Fruit fly (Drosophila melanogaster): ENCODE results near the gene CG7730.

The CG7730 gene

dm6 chr3L:17049912-17050345 is 22.6 kb downstream of the CG7730 start (continued):
- no peak for TF ChIP-seq Dip3 (GFP tag; optimal IDR thresholded peaks at IDR 0.05)
- peak; percentile 51 for TF ChIP-seq CG2678 (tag; optimal IDR thresholded peaks at IDR 0.05)
- peak; percentile 43; the same call in 1 of the 2 replicates for TF ChIP-seq crol (GFP tag; IDR thresholded peaks at IDR 0.05)
- TF ChIP-seq yki (optimal IDR thresholded peaks at IDR 0.05): no peak
- TF ChIP-seq Nf-YC (tag; optimal IDR thresholded peaks at IDR 0.05): peak; percentile 35
- TF ChIP-seq Hey (tag; optimal IDR thresholded peaks at IDR 0.05): peak; percentile 62
- TF ChIP-seq org-1 (GFP tag; optimal IDR thresholded peaks at IDR 0.05): no peak
- TF ChIP-seq gce (GFP tag; IDR thresholded peaks at IDR 0.05): no peak
- peak; percentile 28 for TF ChIP-seq sqz (GFP tag; optimal IDR thresholded peaks at IDR 0.05)
- peak; percentile 30; the same call in 1 of the 3 replicates for TF ChIP-seq ci (GFP tag; IDR thresholded peaks at IDR 0.05)
- TF ChIP-seq Med (GFP tag): peak; percentile 73
- TF ChIP-seq PHDP (tag; optimal IDR thresholded peaks at IDR 0.05): peak; percentile 8
- 0 out of 2 replicates have a peak, but pooled peaks have one; percentile 9 for TF ChIP-seq Adf1 (GFP tag; IDR thresholded peaks at IDR 0.05)
- TF ChIP-seq ap (GFP tag; IDR thresholded peaks at IDR 0.05): no peak
- TF ChIP-seq CG4617 (GFP tag; optimal IDR thresholded peaks at IDR 0.05; ENCODE audit: borderline replicate concordance): no peak
- TF ChIP-seq CTCF (GFP tag; optimal IDR thresholded peaks at IDR 0.05): no peak
- TF ChIP-seq Scr (GFP tag; IDR thresholded peaks at IDR 0.05; ENCODE audit: partially characterized antibody): no peak
- no peak for TF ChIP-seq sd (tag; optimal IDR thresholded peaks at IDR 0.05)
- TF ChIP-seq klu (GFP tag; IDR thresholded peaks at IDR 0.05): no peak
- TF ChIP-seq CG43689 (GFP tag; IDR thresholded peaks at IDR 0.05): no peak
- TF ChIP-seq grau (tag; optimal IDR thresholded peaks at IDR 0.05): peak; percentile 14
- TF ChIP-seq CG9797 (GFP tag; optimal IDR thresholded peaks at IDR 0.05): no peak
- no peak for TF ChIP-seq CG12104 (GFP tag; optimal IDR thresholded peaks at IDR 0.05)
- TF ChIP-seq CG9609 (GFP tag; optimal IDR thresholded peaks at IDR 0.05): no peak
- peak; percentile 47 for TF ChIP-seq CG3281 (GFP tag; optimal IDR thresholded peaks at IDR 0.05)
- no peak for TF ChIP-seq CG15696 (tag; optimal IDR thresholded peaks at IDR 0.05)
- no peak for TF ChIP-seq ems (GFP tag; optimal IDR thresholded peaks at IDR 0.05)
- no peak for TF ChIP-seq Deaf1 (tag; optimal IDR thresholded peaks at IDR 0.05)
- TF ChIP-seq nau (GFP tag; optimal IDR thresholded peaks at IDR 0.05): no peak
- TF ChIP-seq tio (GFP tag; optimal IDR thresholded peaks at IDR 0.05): no peak
- TF ChIP-seq CG6654 (GFP tag; optimal IDR thresholded peaks at IDR 0.05): no peak
- TF ChIP-seq GATAe (GFP tag; conservative IDR thresholded peaks at IDR 0.05): 0 out of 2 replicates have a peak, but pooled peaks have one; percentile 45
- TF ChIP-seq pan (optimal IDR thresholded peaks at IDR 0.05): no peak
- peak in 1 of 2 experiments; percentile 27 for TF ChIP-seq pan (GFP tag; optimal IDR thresholded peaks at IDR 0.05 in 1 of 2, IDR thresholded peaks at IDR 0.05 in 1 of 2)
- TF ChIP-seq Stat92E (GFP tag; optimal IDR thresholded peaks at IDR 0.05): no peak
- TF ChIP-seq CG10959 (GFP tag; IDR thresholded peaks at IDR 0.05): no peak
- no peak for TF ChIP-seq Hr3 (GFP tag; optimal IDR thresholded peaks at IDR 0.05)
- peak in 1 of 2 experiments; percentile 36 for TF ChIP-seq Pdp1 (GFP tag; optimal IDR thresholded peaks at IDR 0.05)
- peak; percentile 36 for TF ChIP-seq gro (GFP tag; optimal IDR thresholded peaks at IDR 0.05)
- TF ChIP-seq sna (GFP tag; IDR thresholded peaks at IDR 0.05; ENCODE audit: partially characterized antibody): no peak
- TF ChIP-seq run (tag; optimal IDR thresholded peaks at IDR 0.05): no peak
- no peak for TF ChIP-seq Xrp1 (GFP tag; IDR thresholded peaks at IDR 0.05)
- peak; percentile 85 for TF ChIP-seq sug (tag; optimal IDR thresholded peaks at IDR 0.05)
- peak; percentile 9; the same call in 1 of the 2 replicates for TF ChIP-seq rib (GFP tag; IDR thresholded peaks at IDR 0.05)
- no peak for TF ChIP-seq CG10267 (tag; optimal IDR thresholded peaks at IDR 0.05)
- TF ChIP-seq CG10543 (GFP tag; optimal IDR thresholded peaks at IDR 0.05): peak; percentile 10
- no peak for TF ChIP-seq z (GFP tag; IDR thresholded peaks at IDR 0.05)
- no peak for TF ChIP-seq CG11085 (GFP tag; IDR thresholded peaks at IDR 0.05)
- peak; percentile 94 for TF ChIP-seq exex (tag; optimal IDR thresholded peaks at IDR 0.05)
- peak; percentile 41 for TF ChIP-seq cwo (GFP tag; optimal IDR thresholded peaks at IDR 0.05)
- peak; percentile 56 for TF ChIP-seq CG32532 (GFP tag; IDR thresholded peaks at IDR 0.05)
- peak; percentile 13 for TF ChIP-seq gem (tag; optimal IDR thresholded peaks at IDR 0.05)
